Fruit fly (Drosophila melanogaster) whole organism, embryonic: Measurements from ENCODE around the gene CG8301.

Experiments
- Antp ChIP-seq: fragments of 200-800 bp; sonication (Bioruptor generic); optimal IDR thresholded peaks from 3 replicates; lab custom pipeline; 2016; ENCODE audit warnings: missing biosample characterization, missing genetic modification characterization
- Awh ChIP-seq: fragments of 200-800 bp; sonication (Bioruptor generic); IDR thresholded peaks from 2 replicates; pipeline ENCODE4, ENCODE4 v1.3.6; 2022; ENCODE audit warnings: missing biosample characterization, missing genetic modification characterization
- B-H2 ChIP-seq: fragments of 200-800 bp; sonication (Bioruptor generic); optimal IDR thresholded peaks from 2 replicates; lab custom pipeline; 2018; ENCODE audit warnings: missing biosample characterization, mild to moderate bottlenecking, missing genetic modification characterization
- CG10147 ChIP-seq: fragments of 200-800 bp; sonication (Bioruptor generic); optimal IDR thresholded peaks from 2 replicates; lab custom pipeline; 2019; ENCODE audit warnings: missing biosample characterization, mild to moderate bottlenecking, missing genetic modification characterization, moderate library complexity
- CG11723 ChIP-seq: fragments of 200-800 bp; sonication (Bioruptor generic); optimal IDR thresholded peaks from 2 replicates; lab custom pipeline; 2017; ENCODE audit warnings: missing biosample characterization, mild to moderate bottlenecking, missing genetic modification characterization
- CG12744 ChIP-seq: fragments of 200-800 bp; sonication (Bioruptor generic); optimal IDR thresholded peaks from 2 replicates; lab custom pipeline; 2016; ENCODE audit warnings: missing biosample characterization, missing genetic modification characterization
- CG12942 ChIP-seq: fragments of 200-800 bp; sonication (Bioruptor generic); optimal IDR thresholded peaks from 3 replicates; lab custom pipeline; 2016; ENCODE audit warnings: missing biosample characterization, missing genetic modification characterization
- CG13624 ChIP-seq: fragments of 200-800 bp; sonication (Bioruptor generic); optimal IDR thresholded peaks from 2 replicates; lab custom pipeline; 2016; ENCODE audit warnings: missing biosample characterization, missing genetic modification characterization
- CG13775 ChIP-seq: fragments of 200-800 bp; sonication (Bioruptor generic); optimal IDR thresholded peaks from 3 replicates; lab custom pipeline; 2017; ENCODE audit warnings: missing biosample characterization, mild to moderate bottlenecking, missing genetic modification characterization
- CG16815 ChIP-seq: fragments of 200-800 bp; sonication (Bioruptor generic); optimal IDR thresholded peaks from 3 replicates; lab custom pipeline; 2017; ENCODE audit warnings: missing biosample characterization, mild to moderate bottlenecking, missing genetic modification characterization
- CG17328 ChIP-seq: fragments of 200-800 bp; sonication (Bioruptor generic); IDR thresholded peaks from 2 replicates; pipeline ENCODE4 v1.3.6; 2022; ENCODE audit warnings: missing biosample characterization, missing genetic modification characterization
- CG18262 ChIP-seq: fragments of 200-800 bp; optimal IDR thresholded peaks from 3 replicates; lab custom pipeline; 2019; ENCODE audit warnings: missing biosample characterization, mild to moderate bottlenecking, missing genetic modification characterization, moderate library complexity
- CG2678 ChIP-seq: fragments of 200-800 bp; sonication (Bioruptor generic); optimal IDR thresholded peaks from 3 replicates; lab custom pipeline; 2019; ENCODE audit warnings: missing biosample characterization, mild to moderate bottlenecking, missing genetic modification characterization, moderate library complexity
- CG31365 ChIP-seq: fragments of 200-800 bp; sonication (Bioruptor generic); optimal IDR thresholded peaks from 2 replicates; lab custom pipeline; 2018; ENCODE audit warnings: missing biosample characterization, mild to moderate bottlenecking, missing genetic modification characterization
- CG3838 ChIP-seq: fragments of 200-800 bp; sonication (Bioruptor generic); optimal IDR thresholded peaks from 3 replicates; lab custom pipeline; 2016; ENCODE audit warnings: missing biosample characterization, missing genetic modification characterization
- CG3847 ChIP-seq: fragments of 200-800 bp; sonication (Bioruptor generic); IDR thresholded peaks from 2 replicates; pipeline ENCODE4 v1.3.6; 2022; ENCODE audit warnings: missing biosample characterization, missing genetic modification characterization
- CG42726 ChIP-seq: fragments of 200-800 bp; sonication (Bioruptor generic); IDR thresholded peaks from 2 replicates; pipeline ENCODE4 v1.3.6; 2022; ENCODE audit warnings: missing biosample characterization, missing genetic modification characterization; ENCODE audit not compliant: partially characterized antibody
- CG4820 ChIP-seq: fragments of 200-800 bp; sonication (Bioruptor generic); optimal IDR thresholded peaks from 3 replicates; lab custom pipeline; 2016; ENCODE audit warnings: missing biosample characterization, missing genetic modification characterization
- CG8089 ChIP-seq: fragments of 200-800 bp; sonication (Bioruptor generic); optimal IDR thresholded peaks from 3 replicates; lab custom pipeline; 2016; ENCODE audit warnings: missing biosample characterization, missing genetic modification characterization
- CG8359 ChIP-seq: fragments of 200-800 bp; sonication (Bioruptor generic); optimal IDR thresholded peaks from 2 replicates; lab custom pipeline; 2017; ENCODE audit warnings: missing biosample characterization, mild to moderate bottlenecking, missing genetic modification characterization, borderline replicate concordance
- CG8388 ChIP-seq: fragments of 200-800 bp; sonication (Bioruptor generic); optimal IDR thresholded peaks from 2 replicates; lab custom pipeline; 2019; ENCODE audit warnings: missing biosample characterization, mild to moderate bottlenecking, missing genetic modification characterization, moderate library complexity
- CG9609 ChIP-seq: fragments of 200-800 bp; sonication (Bioruptor generic); optimal IDR thresholded peaks from 3 replicates; lab custom pipeline; 2016; ENCODE audit warnings: missing biosample characterization, missing genetic modification characterization
- Camta ChIP-seq: fragments of 200-800 bp; sonication (Bioruptor generic); optimal IDR thresholded peaks from 2 replicates; lab custom pipeline; 2016; ENCODE audit warnings: missing biosample characterization, missing genetic modification characterization
- Dek ChIP-seq: fragments of 200-800 bp; sonication (Bioruptor generic); optimal IDR thresholded peaks from 3 replicates; lab custom pipeline; 2019; ENCODE audit warnings: missing biosample characterization, mild to moderate bottlenecking, missing genetic modification characterization, moderate library complexity
- Dll ChIP-seq: fragments of 200-800 bp; sonication (Bioruptor generic); IDR thresholded peaks from 4 replicates; pipeline ENCODE4 v1.3.6; 2022; ENCODE audit warnings: missing biosample characterization, missing genetic modification characterization; ENCODE audit not compliant: partially characterized antibody
- HLH3B ChIP-seq: fragments of 200-800 bp; sonication (Bioruptor generic); IDR thresholded peaks from 2 replicates; pipeline ENCODE4 v1.3.6; 2022; ENCODE audit warnings: missing biosample characterization, missing genetic modification characterization
- Hmx ChIP-seq: fragments of 200-800 bp; sonication (Bioruptor generic); optimal IDR thresholded peaks from 2 replicates; lab custom pipeline; 2016; ENCODE audit warnings: missing biosample characterization, missing genetic modification characterization
- Trl ChIP-seq, 3 experiments: fragments of >200 bp in 2 of 3; fragments of 200-800 bp in 1 of 3; sonication (Bioruptor generic) in 1 of 3; optimal IDR thresholded peaks; 2 replicates in 1 of 3; 3 replicates in 2 of 3; lab custom pipeline; 2016 to 2017; ENCODE audit warnings: missing biosample characterization in 1 of 3, missing genetic modification characterization in 1 of 3
- YL-1 ChIP-seq: fragments of 200-800 bp; sonication (Bioruptor generic); optimal IDR thresholded peaks from 3 replicates; lab custom pipeline; 2017; ENCODE audit warnings: missing biosample characterization, mild to moderate bottlenecking, missing genetic modification characterization
- ab ChIP-seq: fragments of 200-800 bp; sonication (Bioruptor generic); optimal IDR thresholded peaks from 2 replicates; lab custom pipeline; 2016; ENCODE audit warnings: missing biosample characterization, missing genetic modification characterization
- abd-A ChIP-seq: fragments of 200-800 bp; sonication (Bioruptor generic); optimal IDR thresholded peaks from 3 replicates; lab custom pipeline; 2019; ENCODE audit warnings: missing biosample characterization, mild to moderate bottlenecking, missing genetic modification characterization, moderate library complexity
- ara ChIP-seq: fragments of 200-800 bp; sonication (Bioruptor generic); IDR thresholded peaks from 2 replicates; pipeline ENCODE4 v1.3.6; 2022; ENCODE audit warnings: missing biosample characterization, missing genetic modification characterization
- disco-r ChIP-seq: fragments of 200-800 bp; sonication (Bioruptor generic); optimal IDR thresholded peaks from 2 replicates; lab custom pipeline; 2016; ENCODE audit warnings: missing biosample characterization, missing genetic modification characterization
- dmrt11E ChIP-seq: fragments of 200-800 bp; sonication (Bioruptor generic); optimal IDR thresholded peaks from 3 replicates; lab custom pipeline; 2018; ENCODE audit warnings: missing biosample characterization, mild to moderate bottlenecking, missing genetic modification characterization, moderate library complexity
- dmrt99B ChIP-seq: fragments of 200-800 bp; sonication (Bioruptor generic); optimal IDR thresholded peaks from 2 replicates; lab custom pipeline; 2018; ENCODE audit warnings: missing biosample characterization, mild to moderate bottlenecking, missing genetic modification characterization, moderate library complexity
- en ChIP-seq: fragments of 200-800 bp; sonication (Bioruptor generic); optimal IDR thresholded peaks from 2 replicates; lab custom pipeline; 2016; ENCODE audit warnings: missing biosample characterization, missing genetic modification characterization
- grn ChIP-seq: fragments of 200-800 bp; sonication (Bioruptor generic); optimal IDR thresholded peaks from 3 replicates; lab custom pipeline; 2017; ENCODE audit warnings: missing biosample characterization, missing genetic modification characterization
- jigr1 ChIP-seq: fragments of 200-800 bp; sonication (Bioruptor generic); IDR thresholded peaks from 3 replicates; pipeline ENCODE4 v1.3.6; 2022; ENCODE audit warnings: missing biosample characterization, missing genetic modification characterization
- luna ChIP-seq: fragments of 200-800 bp; sonication (Bioruptor generic); optimal IDR thresholded peaks from 2 replicates; lab custom pipeline; 2016; ENCODE audit warnings: missing biosample characterization, missing genetic modification characterization
- mam ChIP-seq: fragments of 200-800 bp; sonication (Bioruptor generic); optimal IDR thresholded peaks from 3 replicates; lab custom pipeline; 2016; ENCODE audit warnings: missing biosample characterization, missing genetic modification characterization
- onecut ChIP-seq: fragments of 200-800 bp; sonication (Bioruptor generic); IDR thresholded peaks from 2 replicates; pipeline ENCODE4 v1.3.6; 2022; ENCODE audit warnings: missing biosample characterization, missing genetic modification characterization
- org-1 ChIP-seq: fragments of 200-800 bp; sonication (Bioruptor generic); optimal IDR thresholded peaks from 2 replicates; lab custom pipeline; 2017; ENCODE audit warnings: missing biosample characterization, missing genetic modification characterization
- schlank ChIP-seq: fragments of 200-800 bp; sonication (Bioruptor generic); optimal IDR thresholded peaks from 2 replicates; lab custom pipeline; 2018; ENCODE audit warnings: missing biosample characterization, mild to moderate bottlenecking, missing genetic modification characterization
- stwl ChIP-seq: fragments of 200-800 bp; sonication (Bioruptor generic); optimal IDR thresholded peaks from 3 replicates; lab custom pipeline; 2018; ENCODE audit warnings: missing biosample characterization, mild to moderate bottlenecking, missing genetic modification characterization, moderate library complexity
- toy ChIP-seq: fragments of 200-800 bp; sonication (Bioruptor generic); IDR thresholded peaks from 2 replicates; pipeline ENCODE4 v1.3.6; 2022; ENCODE audit warnings: missing biosample characterization, missing genetic modification characterization
- trh ChIP-seq: fragments of 200-800 bp; sonication (Bioruptor generic); optimal IDR thresholded peaks from 2 replicates; lab custom pipeline; 2016; ENCODE audit warnings: missing biosample characterization, missing genetic modification characterization
- tup ChIP-seq: fragments of 200-800 bp; sonication (Bioruptor generic); optimal IDR thresholded peaks from 2 replicates; lab custom pipeline; 2016; ENCODE audit warnings: missing biosample characterization, mild to moderate bottlenecking, missing genetic modification characterization, moderate library complexity
- vvl ChIP-seq: fragments of 200-800 bp; sonication (Bioruptor generic); IDR thresholded peaks from 2 replicates; pipeline ENCODE4 v1.3.6; 2022; ENCODE audit warnings: missing biosample characterization, missing genetic modification characterization
- wdn ChIP-seq: fragments of 200-800 bp; sonication (Bioruptor generic); IDR thresholded peaks from 2 replicates; pipeline ENCODE4 v1.3.6; 2022; ENCODE audit warnings: missing biosample characterization, missing genetic modification characterization
- yki ChIP-seq: fragments of >200 bp; optimal IDR thresholded peaks from 3 replicates; lab custom pipeline; 2018

Gene CG8301

dm6 chr3R:9563240-9563992 is 17.7 kb upstream of the CG8301 start, which contains the start of the genes CG9393 and Vps45 (continued):
- TF ChIP-seq HLH3B (GFP tag; lab: Robert Waterston, UW) (no peak; the same call in 1 of the 2 replicates), tup (GFP tag; lab: Kevin White, UChicago) (peak; percentile 25), CG3847 (GFP tag; lab: Robert Waterston, UW) (peak; percentile 70), CG9609 (peak; percentile 32), dmrt99B (tag; lab: Kevin White, UChicago) (no peak), CG42726 (GFP tag; lab: Robert Waterston, UW) (peak; percentile 82), Awh (peak; percentile 6; the same call in 1 of the 2 replicates), toy (no peak), CG11723 (GFP tag; lab: Kevin White, UChicago) (no peak), YL-1 (GFP tag; lab: Kevin White, UChicago) (peak; percentile 68), Camta (GFP tag; lab: Kevin White, UChicago) (peak; percentile 54), stwl (tag; lab: Kevin White, UChicago) (peak; percentile 53), CG4820 (GFP tag; lab: Kevin White, UChicago) (peak; percentile 50), CG8388 (GFP tag; lab: Kevin White, UChicago) (no peak), CG8359 (no peak), CG16815 (GFP tag; lab: Kevin White, UChicago) (peak; percentile 3), disco-r (GFP tag; lab: Kevin White, UChicago) (no peak), CG17328 (GFP tag; lab: Robert Waterston, UW) (0 out of 2 replicates have a peak, but pooled peaks have one; percentile 35), CG13775 (peak; percentile 68), Antp (GFP tag; lab: Kevin White, UChicago) (peak; percentile 48), CG8089 (GFP tag; lab: Kevin White, UChicago) (peak; percentile 46), CG12744 (GFP tag; lab: Kevin White, UChicago) (peak; percentile 50), vvl (GFP tag; lab: Robert Waterston, UW) (peak; percentile 64), jigr1 (GFP tag; lab: Robert Waterston, UW) (no peak), ara (GFP tag; lab: Robert Waterston, UW) (peak; percentile 37), grn (GFP tag; lab: Kevin White, UChicago) (peak; percentile 84), schlank (tag; lab: Kevin White, UChicago) (no peak), en (no peak), ab (GFP tag; lab: Kevin White, UChicago) (no peak), CG13624 (peak; percentile 62), Dek (tag; lab: Kevin White, UChicago) (peak; percentile 58), CG18262 (peak; percentile 53), CG31365 (tag; lab: Kevin White, UChicago) (no peak), CG12942 (GFP tag; lab: Kevin White, UChicago) (peak; percentile 61), B-H2 (GFP tag; lab: Kevin White, UChicago) (peak; percentile 70), yki (lab: Kevin White, UChicago) (no peak), CG2678 (no peak), mam (GFP tag; lab: Kevin White, UChicago) (peak; percentile 79), Trl (optimal IDR thresholded peaks at IDR 0.05; lab: Kevin White, UChicago) (no peak), Trl (GFP tag; optimal IDR thresholded peaks at IDR 0.05; lab: Kevin White, UChicago) (peak; percentile 64), wdn (GFP tag; lab: Robert Waterston, UW) (no peak), abd-A (tag; lab: Kevin White, UChicago) (no peak), trh (GFP tag; lab: Kevin White, UChicago) (peak; percentile 16), Hmx (no peak), CG3838 (no peak), CG10147 (no peak), onecut (GFP tag; lab: Robert Waterston, UW) (0 out of 2 replicates have a peak, but pooled peaks have one; percentile 18), org-1 (GFP tag; lab: Kevin White, UChicago) (no peak), Dll (GFP tag; lab: Robert Waterston, UW) (peak; percentile 95), dmrt11E (tag; lab: Kevin White, UChicago) (peak; percentile 59), luna (GFP tag; lab: Kevin White, UChicago) (peak; percentile 17)
